Fruit fly (Drosophila melanogaster) whole organism, embryonic: ENCODE data around the gene VhaM9.7-c.

Experiments
- Bdp1 ChIP-seq: fragments of 200-800 bp; sonication (Bioruptor generic); optimal IDR thresholded peaks from 3 replicates; lab custom pipeline; 2016; ENCODE audit warnings: missing biosample characterization, missing genetic modification characterization
- CG10366 ChIP-seq: fragments of 200-800 bp; sonication (Bioruptor generic); IDR thresholded peaks from 2 replicates; pipeline ENCODE4 v1.3.6; 2022; ENCODE audit warnings: missing biosample characterization, missing genetic modification characterization
- CG10462 ChIP-seq: fragments of 200-800 bp; sonication (Bioruptor generic); optimal IDR thresholded peaks from 2 replicates; lab custom pipeline; 2016; ENCODE audit warnings: missing biosample characterization, missing genetic modification characterization
- CG12391 ChIP-seq: fragments of 200-800 bp; sonication (Bioruptor generic); optimal IDR thresholded peaks from 3 replicates; lab custom pipeline; 2018; ENCODE audit warnings: missing biosample characterization, mild to moderate bottlenecking, missing genetic modification characterization, moderate library complexity
- CG12659 ChIP-seq: fragments of 200-800 bp; sonication (Bioruptor generic); optimal IDR thresholded peaks from 3 replicates; lab custom pipeline; 2017; ENCODE audit warnings: mild to moderate bottlenecking, missing biosample characterization, missing genetic modification reagents, missing genetic modification characterization
- CG13894 ChIP-seq: fragments of 200-800 bp; sonication (Bioruptor generic); optimal IDR thresholded peaks from 3 replicates; lab custom pipeline; 2018; ENCODE audit warnings: missing biosample characterization, mild to moderate bottlenecking, missing genetic modification characterization, moderate library complexity
- CG15601 ChIP-seq: fragments of 200-800 bp; sonication (Bioruptor generic); optimal IDR thresholded peaks from 3 replicates; lab custom pipeline; 2019; ENCODE audit warnings: missing biosample characterization, mild to moderate bottlenecking, missing genetic modification characterization, moderate library complexity
- CG17186 ChIP-seq: fragments of 200-800 bp; sonication (Bioruptor generic); optimal IDR thresholded peaks from 3 replicates; lab custom pipeline; 2017; ENCODE audit warnings: missing biosample characterization, missing genetic modification reagents, missing genetic modification characterization
- CG1832 ChIP-seq: fragments of 200-800 bp; sonication (Bioruptor generic); optimal IDR thresholded peaks from 2 replicates; lab custom pipeline; 2017; ENCODE audit warnings: missing biosample characterization, mild to moderate bottlenecking, missing genetic modification characterization, inconsistent platforms
- CG31388 ChIP-seq: fragments of 200-800 bp; sonication (Bioruptor generic); optimal IDR thresholded peaks from 2 replicates; lab custom pipeline; 2016; ENCODE audit warnings: missing biosample characterization, missing genetic modification characterization
- CG3163 ChIP-seq: fragments of 200-800 bp; sonication (Bioruptor generic); optimal IDR thresholded peaks from 3 replicates; lab custom pipeline; 2016; ENCODE audit warnings: missing biosample characterization, missing genetic modification characterization
- CG32772 ChIP-seq: fragments of 200-800 bp; sonication (Bioruptor generic); IDR thresholded peaks from 2 replicates; pipeline ENCODE4 v1.3.6; 2022; ENCODE audit warnings: missing biosample characterization, missing genetic modification characterization
- CG4282 ChIP-seq: fragments of 200-800 bp; sonication (Bioruptor generic); optimal IDR thresholded peaks from 2 replicates; lab custom pipeline; 2016; ENCODE audit warnings: missing biosample characterization, missing genetic modification characterization
- CG4424 ChIP-seq: fragments of 200-800 bp; sonication (Bioruptor generic); optimal IDR thresholded peaks from 3 replicates; lab custom pipeline; 2016; ENCODE audit warnings: missing biosample characterization, missing genetic modification characterization
- CG6272 ChIP-seq: fragments of 200-800 bp; sonication (Bioruptor generic); IDR thresholded peaks from 2 replicates; pipeline ENCODE4 v1.3.6; 2022; ENCODE audit warnings: missing biosample characterization, missing genetic modification characterization
- CG7556 ChIP-seq: fragments of 200-800 bp; sonication (Bioruptor generic); optimal IDR thresholded peaks from 2 replicates; lab custom pipeline; 2017; ENCODE audit warnings: missing biosample characterization, mild to moderate bottlenecking, missing genetic modification characterization
- CG7839 ChIP-seq: fragments of 200-800 bp; sonication (Bioruptor generic); optimal IDR thresholded peaks from 3 replicates; lab custom pipeline; 2018; ENCODE audit warnings: missing biosample characterization, mild to moderate bottlenecking, missing genetic modification characterization, moderate library complexity
- CG9609 ChIP-seq: fragments of 200-800 bp; sonication (Bioruptor generic); optimal IDR thresholded peaks from 3 replicates; lab custom pipeline; 2016; ENCODE audit warnings: missing biosample characterization, missing genetic modification characterization
- CG9817 ChIP-seq: fragments of 200-800 bp; sonication (Bioruptor generic); optimal IDR thresholded peaks from 2 replicates; lab custom pipeline; 2018; ENCODE audit warnings: missing biosample characterization, mild to moderate bottlenecking, missing genetic modification characterization, moderate library complexity
- Drgx ChIP-seq: fragments of 200-800 bp; sonication (Bioruptor generic); IDR thresholded peaks from 2 replicates; pipeline ENCODE4 v1.3.6; 2022; ENCODE audit warnings: missing biosample characterization, missing genetic modification characterization
- E2f1 ChIP-seq: fragments of 200-800 bp; sonication (Bioruptor generic); IDR thresholded peaks from 2 replicates; pipeline ENCODE4 v1.3.6; 2022; ENCODE audit warnings: missing biosample characterization, missing genetic modification characterization
- Eip74EF ChIP-seq, 2 experiments: fragments of 200-800 bp in 1 of 2; fragments of >200 bp in 1 of 2; sonication (Bioruptor generic) in 1 of 2; optimal IDR thresholded peaks; 2 replicates each; lab custom pipeline; 2017 to 2019; ENCODE audit warnings: missing biosample characterization in 2 of 2, missing genetic modification characterization in 2 of 2, mild to moderate bottlenecking in 1 of 2, moderate library complexity in 1 of 2
- HLH54F ChIP-seq: fragments of 200-800 bp; sonication (Bioruptor generic); optimal IDR thresholded peaks from 3 replicates; lab custom pipeline; 2016; ENCODE audit warnings: missing biosample characterization, missing genetic modification characterization
- Hand ChIP-seq: fragments of 200-800 bp; sonication (Bioruptor generic); optimal IDR thresholded peaks from 2 replicates; lab custom pipeline; 2017; ENCODE audit warnings: mild to moderate bottlenecking, missing biosample characterization, missing genetic modification reagents, missing genetic modification characterization
- Hsf ChIP-seq: fragments of 200-800 bp; sonication (Bioruptor generic); optimal IDR thresholded peaks from 3 replicates; lab custom pipeline; 2016; ENCODE audit warnings: missing biosample characterization, missing genetic modification characterization
- Jarid2 ChIP-seq: fragments of 200-800 bp; sonication (Bioruptor generic); optimal IDR thresholded peaks from 3 replicates; lab custom pipeline; 2017; ENCODE audit warnings: mild to moderate bottlenecking, missing biosample characterization, missing genetic modification reagents, missing genetic modification characterization
- MTF-1 ChIP-seq: fragments of 200-800 bp; sonication (Bioruptor generic); optimal IDR thresholded peaks from 2 replicates; lab custom pipeline; 2018; ENCODE audit warnings: missing biosample characterization, mild to moderate bottlenecking, missing genetic modification characterization, borderline replicate concordance
- Mes4 ChIP-seq: fragments of 200-800 bp; sonication (Bioruptor generic); optimal IDR thresholded peaks from 2 replicates; lab custom pipeline; 2016; ENCODE audit warnings: missing biosample characterization, missing genetic modification characterization
- Oaz ChIP-seq: fragments of 200-800 bp; sonication (Bioruptor generic); IDR thresholded peaks from 2 replicates; pipeline ENCODE4 v1.3.6; 2022; ENCODE audit warnings: missing biosample characterization, missing genetic modification characterization
- Optix ChIP-seq: fragments of 200-800 bp; sonication (Bioruptor generic); IDR thresholded peaks from 3 replicates; pipeline ENCODE4 v1.3.6; 2022; ENCODE audit warnings: missing biosample characterization, missing genetic modification characterization
- Side ChIP-seq: fragments of 200-800 bp; sonication (Bioruptor generic); optimal IDR thresholded peaks from 2 replicates; lab custom pipeline; 2016; ENCODE audit warnings: missing biosample characterization, missing genetic modification characterization
- Vsx1 ChIP-seq: fragments of 200-800 bp; sonication (Bioruptor generic); optimal IDR thresholded peaks from 2 replicates; lab custom pipeline; 2017; ENCODE audit warnings: missing biosample characterization, mild to moderate bottlenecking, missing genetic modification characterization, missing genetic modification reagents
- YL-1 ChIP-seq: fragments of 200-800 bp; sonication (Bioruptor generic); optimal IDR thresholded peaks from 3 replicates; lab custom pipeline; 2017; ENCODE audit warnings: missing biosample characterization, mild to moderate bottlenecking, missing genetic modification characterization
- ab ChIP-seq: fragments of 200-800 bp; sonication (Bioruptor generic); optimal IDR thresholded peaks from 2 replicates; lab custom pipeline; 2016; ENCODE audit warnings: missing biosample characterization, missing genetic modification characterization
- ash1 ChIP-seq: fragments of 200-800 bp; sonication (Bioruptor generic); optimal IDR thresholded peaks from 2 replicates; lab custom pipeline; 2018; ENCODE audit warnings: missing biosample characterization, mild to moderate bottlenecking, missing genetic modification characterization
- bsh ChIP-seq, 2 experiments: fragments of 200-800 bp; sonication (Bioruptor generic); optimal IDR thresholded peaks; 2 replicates each; lab custom pipeline; 2017 to 2018; ENCODE audit warnings: mild to moderate bottlenecking in 2 of 2, missing biosample characterization in 2 of 2, missing genetic modification characterization in 2 of 2, moderate library complexity in 1 of 2
- crc ChIP-seq: fragments of 200-800 bp; sonication (Bioruptor generic); optimal IDR thresholded peaks from 2 replicates; lab custom pipeline; 2016; ENCODE audit warnings: missing biosample characterization, missing genetic modification characterization
- da ChIP-seq: fragments of 200-800 bp; sonication (Bioruptor generic); optimal IDR thresholded peaks from 2 replicates; lab custom pipeline; 2016; ENCODE audit warnings: missing biosample characterization, missing genetic modification characterization
- dati ChIP-seq: fragments of 200-800 bp; sonication (Bioruptor generic); IDR thresholded peaks from 2 replicates; pipeline ENCODE4 v1.3.6; 2022; ENCODE audit warnings: missing biosample characterization, missing genetic modification characterization
- exex ChIP-seq: fragments of 200-800 bp; sonication (Bioruptor generic); optimal IDR thresholded peaks from 4 replicates; lab custom pipeline; 2018; ENCODE audit warnings: missing biosample characterization, mild to moderate bottlenecking, missing genetic modification characterization, moderate library complexity
- gt ChIP-seq: fragments of 200-800 bp; sonication (Bioruptor generic); IDR thresholded peaks from 2 replicates; pipeline ENCODE4 v1.3.6; 2022; ENCODE audit warnings: missing biosample characterization, missing genetic modification characterization
- h ChIP-seq: fragments of >200 bp; optimal IDR thresholded peaks from 2 replicates; lab custom pipeline; 2017
- jigr1 ChIP-seq: fragments of 200-800 bp; sonication (Bioruptor generic); IDR thresholded peaks from 3 replicates; pipeline ENCODE4 v1.3.6; 2022; ENCODE audit warnings: missing biosample characterization, missing genetic modification characterization
- luna ChIP-seq: fragments of 200-800 bp; sonication (Bioruptor generic); optimal IDR thresholded peaks from 2 replicates; lab custom pipeline; 2016; ENCODE audit warnings: missing biosample characterization, missing genetic modification characterization
- mirr ChIP-seq: fragments of 200-800 bp; sonication (Bioruptor generic); optimal IDR thresholded peaks from 3 replicates; lab custom pipeline; 2018; ENCODE audit warnings: missing biosample characterization, mild to moderate bottlenecking, missing genetic modification characterization
- pho ChIP-seq: fragments of 200-800 bp; sonication (Bioruptor generic); optimal IDR thresholded peaks from 2 replicates; lab custom pipeline; 2016; ENCODE audit warnings: missing biosample characterization, missing genetic modification characterization
- pita ChIP-seq: fragments of 200-800 bp; sonication (Bioruptor generic); optimal IDR thresholded peaks from 2 replicates; lab custom pipeline; 2017; ENCODE audit warnings: missing biosample characterization, mild to moderate bottlenecking, missing genetic modification characterization
- pros ChIP-seq: fragments of 200-800 bp; sonication (Bioruptor generic); optimal IDR thresholded peaks from 3 replicates; lab custom pipeline; 2019; ENCODE audit warnings: missing biosample characterization, mild to moderate bottlenecking, missing genetic modification characterization, moderate library complexity
- schlank ChIP-seq: fragments of 200-800 bp; sonication (Bioruptor generic); optimal IDR thresholded peaks from 2 replicates; lab custom pipeline; 2018; ENCODE audit warnings: missing biosample characterization, mild to moderate bottlenecking, missing genetic modification characterization
- scrt ChIP-seq: fragments of 200-800 bp; sonication (Bioruptor generic); optimal IDR thresholded peaks from 2 replicates; lab custom pipeline; 2018; ENCODE audit warnings: missing biosample characterization, mild to moderate bottlenecking, missing genetic modification characterization, moderate library complexity
- sd ChIP-seq: fragments of 200-800 bp; sonication (Bioruptor generic); optimal IDR thresholded peaks from 3 replicates; lab custom pipeline; 2018; ENCODE audit warnings: missing biosample characterization, mild to moderate bottlenecking, missing genetic modification characterization, moderate library complexity
- trem ChIP-seq: fragments of 200-800 bp; optimal IDR thresholded peaks from 3 replicates; lab custom pipeline; 2019; ENCODE audit warnings: missing biosample characterization, mild to moderate bottlenecking, missing genetic modification characterization, moderate library complexity

VhaM9.7-c gene

dm6 chr3L:4186659-4187058 is at the start of gene VhaM9.7-c:
Gene VhaM9.7-c (minus strand): TSS chr3L:4186865.
- TF ChIP-seq CG4424 (GFP tag; lab: Kevin White, UChicago): peak; percentile 30
- TF ChIP-seq CG6272 (GFP tag; lab: Robert Waterston, UW): no peak
- TF ChIP-seq crc: no peak
- TF ChIP-seq mirr (GFP tag; lab: Kevin White, UChicago): no peak
- no peak for TF ChIP-seq E2f1 (GFP tag; lab: Robert Waterston, UW)
- peak; percentile 9 for TF ChIP-seq CG15601 (tag; lab: Kevin White, UChicago)
- peak; percentile 52 for TF ChIP-seq HLH54F (GFP tag; lab: Kevin White, UChicago)
- no peak for TF ChIP-seq Eip74EF (GFP tag; optimal IDR thresholded peaks at IDR 0.05; lab: Kevin White, UChicago)
- peak; percentile 26 for TF ChIP-seq Side
- no peak for TF ChIP-seq pho (GFP tag; lab: Kevin White, UChicago)
- TF ChIP-seq Oaz (GFP tag; lab: Robert Waterston, UW): no peak
- no peak for TF ChIP-seq CG4282 (GFP tag; lab: Kevin White, UChicago)
- no peak for TF ChIP-seq exex (tag; lab: Kevin White, UChicago)
- TF ChIP-seq CG1832 (GFP tag; lab: Kevin White, UChicago): no peak
- no peak for TF ChIP-seq Drgx
- no peak for TF ChIP-seq Bdp1 (GFP tag; lab: Kevin White, UChicago)
- no peak for TF ChIP-seq pita (GFP tag; lab: Kevin White, UChicago)
- no peak for TF ChIP-seq luna (GFP tag; lab: Kevin White, UChicago)
- TF ChIP-seq CG9817 (tag; lab: Kevin White, UChicago): peak; percentile 13
- TF ChIP-seq CG3163 (GFP tag; lab: Kevin White, UChicago): no peak
- TF ChIP-seq Mes4 (GFP tag; lab: Kevin White, UChicago): no peak
- no peak for TF ChIP-seq CG13894 (tag; lab: Kevin White, UChicago)
- no peak for TF ChIP-seq CG7839 (tag; lab: Kevin White, UChicago)
- peak; percentile 19 for TF ChIP-seq CG17186 (GFP tag; lab: Kevin White, UChicago)
- no peak for TF ChIP-seq da
- no peak for TF ChIP-seq pros (GFP tag; lab: Kevin White, UChicago)
- TF ChIP-seq Optix: no peak
- peak; percentile 16 for TF ChIP-seq CG12391 (tag; lab: Kevin White, UChicago)
- TF ChIP-seq CG12659 (GFP tag; lab: Kevin White, UChicago): peak; percentile 55
- no peak for TF ChIP-seq dati (GFP tag; lab: Robert Waterston, UW)
- no peak for TF ChIP-seq Vsx1 (GFP tag; lab: Kevin White, UChicago)
- TF ChIP-seq CG10462: no peak
- TF ChIP-seq bsh (GFP tag; optimal IDR thresholded peaks at IDR 0.05; lab: Kevin White, UChicago): no peak
- no peak for TF ChIP-seq jigr1 (GFP tag; lab: Robert Waterston, UW)
- TF ChIP-seq CG10366 (GFP tag; lab: Robert Waterston, UW): no peak
- no peak for TF ChIP-seq MTF-1 (GFP tag; lab: Kevin White, UChicago)
- no peak for TF ChIP-seq h
- TF ChIP-seq CG31388: no peak
- peak; percentile 22 for TF ChIP-seq Hsf (GFP tag; lab: Kevin White, UChicago)
- TF ChIP-seq CG32772 (GFP tag; lab: Robert Waterston, UW): no peak
- peak; percentile 53 for TF ChIP-seq CG9609 (GFP tag; lab: Kevin White, UChicago)
- TF ChIP-seq trem (tag; lab: Kevin White, UChicago): peak; percentile 65
- TF ChIP-seq Jarid2 (GFP tag; lab: Kevin White, UChicago): no peak
- peak; percentile 54 for TF ChIP-seq scrt
- TF ChIP-seq sd (tag; lab: Kevin White, UChicago): peak; percentile 42
- peak; percentile 53 for TF ChIP-seq YL-1 (GFP tag; lab: Kevin White, UChicago)
- no peak for TF ChIP-seq schlank
- TF ChIP-seq Hand: no peak
- TF ChIP-seq ash1 (GFP tag; lab: Kevin White, UChicago): no peak
- peak; percentile 7 for TF ChIP-seq CG7556 (GFP tag; lab: Kevin White, UChicago)
- TF ChIP-seq ab (GFP tag; lab: Kevin White, UChicago): no peak
- no peak for TF ChIP-seq gt
